Worm (Caenorhabditis elegans) whole organism, late embryonic: ENCODE data around the gene F56D3.1.
"Not testable (repeated sequence)": the region's sequence is repeated elsewhere in the genome, so short reads cannot be mapped to it uniquely, and the experiment has no call there.

Experiments used
- C38D4.7 ChIP-seq: fragments of 200-800 bp; sonication (Bioruptor generic); optimal IDR thresholded peaks from 2 replicates; lab custom pipeline; 2018; ENCODE audit warnings: mild to moderate bottlenecking, missing genetic modification characterization, moderate library complexity, missing compliant biosample characterization
- K02D7.2 ChIP-seq: sonication (generic microtip); optimal IDR thresholded peaks from 2 replicates; lab custom pipeline; 2017; ENCODE audit warnings: mild to moderate bottlenecking, missing genetic modification characterization, missing compliant biosample characterization
- T23F11.4 ChIP-seq: fragments of 200-800 bp; sonication (Bioruptor generic); optimal IDR thresholded peaks from 2 replicates; lab custom pipeline; 2018; ENCODE audit warnings: mild to moderate bottlenecking, missing genetic modification characterization, missing compliant biosample characterization
- ceh-19 ChIP-seq: fragments of 200-800 bp; sonication (Bioruptor generic); optimal IDR thresholded peaks from 2 replicates; lab custom pipeline; 2018; ENCODE audit warnings: mild to moderate bottlenecking, missing genetic modification characterization, missing compliant biosample characterization
- ceh-24 ChIP-seq: sonication (generic microtip); optimal IDR thresholded peaks from 2 replicates; lab custom pipeline; 2016; ENCODE audit warnings: mild to moderate bottlenecking, missing genetic modification characterization, missing compliant biosample characterization
- ceh-31 ChIP-seq: sonication (generic microtip); optimal IDR thresholded peaks from 2 replicates; lab custom pipeline; 2016; ENCODE audit warnings: missing genetic modification characterization, missing compliant biosample characterization
- ceh-34 ChIP-seq: sonication (generic microtip); optimal IDR thresholded peaks from 2 replicates; lab custom pipeline; 2016; ENCODE audit warnings: mild to moderate bottlenecking, missing genetic modification characterization, missing compliant biosample characterization
- ceh-48 ChIP-seq: sonication (generic microtip); optimal IDR thresholded peaks from 2 replicates; lab custom pipeline; 2016; ENCODE audit warnings: missing genetic modification characterization, inconsistent platforms, missing compliant biosample characterization
- dmd-4 ChIP-seq: sonication (generic microtip); optimal IDR thresholded peaks from 2 replicates; lab custom pipeline; 2016; ENCODE audit warnings: borderline replicate concordance, missing genetic modification characterization, missing compliant biosample characterization
- dve-1 ChIP-seq: sonication (generic microtip); optimal IDR thresholded peaks from 2 replicates; lab custom pipeline; 2017; ENCODE audit warnings: antibody characterized with exemption, mild to moderate bottlenecking, missing genetic modification characterization, missing compliant biosample characterization
- elt-2 ChIP-seq: sonication (generic microtip); optimal IDR thresholded peaks from 2 replicates; lab custom pipeline; 2016; ENCODE audit warnings: missing genetic modification reagents, missing genetic modification characterization, missing compliant biosample characterization
- elt-4 ChIP-seq: sonication (generic microtip); optimal IDR thresholded peaks from 2 replicates; lab custom pipeline; 2016; ENCODE audit warnings: missing genetic modification characterization, missing compliant biosample characterization
- ets-4 ChIP-seq: sonication (generic microtip); optimal IDR thresholded peaks from 2 replicates; lab custom pipeline; 2016; ENCODE audit warnings: missing genetic modification characterization, missing compliant biosample characterization
- fax-1 ChIP-seq: sonication (generic microtip); optimal IDR thresholded peaks from 2 replicates; lab custom pipeline; 2016; ENCODE audit warnings: missing genotype, missing genetic modification characterization, missing compliant biosample characterization
- fkh-10 ChIP-seq: fragments of 150-350 bp; optimal IDR thresholded peaks from 2 replicates; lab custom pipeline; 2014; ENCODE audit warnings: missing biosample characterization, missing genetic modification reagents, missing genetic modification characterization
- mec-3 ChIP-seq: sonication (generic microtip); optimal IDR thresholded peaks from 2 replicates; lab custom pipeline; 2016; ENCODE audit warnings: borderline replicate concordance, missing genetic modification characterization, missing compliant biosample characterization
- nfya-1 ChIP-seq: sonication (generic microtip); optimal IDR thresholded peaks from 2 replicates; lab custom pipeline; 2017; ENCODE audit warnings: missing genetic modification characterization, mild to moderate bottlenecking, missing compliant biosample characterization, antibody characterized with exemption, moderate library complexity
- nhr-232 ChIP-seq: sonication (generic microtip); optimal IDR thresholded peaks from 2 replicates; lab custom pipeline; 2016; ENCODE audit warnings: missing genetic modification characterization, missing compliant biosample characterization
- pat-9 ChIP-seq: fragments of 200-800 bp; sonication (Bioruptor generic); optimal IDR thresholded peaks from 2 replicates; lab custom pipeline; 2018; ENCODE audit warnings: mild to moderate bottlenecking, missing genetic modification characterization, moderate library complexity, missing compliant biosample characterization
- pqm-1 ChIP-seq: sonication (generic microtip); optimal IDR thresholded peaks from 2 replicates; lab custom pipeline; 2016; ENCODE audit warnings: missing genetic modification characterization, missing compliant biosample characterization
- ref-2 ChIP-seq: sonication (generic microtip); optimal IDR thresholded peaks from 2 replicates; lab custom pipeline; 2016; ENCODE audit warnings: missing genetic modification characterization, missing compliant biosample characterization
- sdc-2 ChIP-seq: sonication (generic microtip); optimal IDR thresholded peaks from 2 replicates; lab custom pipeline; 2016; ENCODE audit warnings: missing genotype, missing genetic modification characterization, missing compliant biosample characterization
- sox-2 ChIP-seq: fragments of 200-800 bp; sonication (Bioruptor generic); IDR thresholded peaks from 2 replicates; pipeline ENCODE4 v1.3.6; 2022; ENCODE audit warnings: missing genetic modification reagents, missing genetic modification characterization, missing compliant biosample characterization
- tbx-2 ChIP-seq: sonication (generic microtip); optimal IDR thresholded peaks from 2 replicates; lab custom pipeline; 2016; ENCODE audit warnings: missing genetic modification characterization, missing compliant biosample characterization
- unc-3 ChIP-seq, 2 experiments: fragments of 200-800 bp in 1 of 2; sonication (Bioruptor generic) in 1 of 2; sonication (generic microtip) in 1 of 2; conservative IDR thresholded peaks in 1 of 2; optimal IDR thresholded peaks in 1 of 2; 2 replicates each; pipeline versions ENCODE4 v1.3.6 to Lab custom; 2016 to 2022; ENCODE audit warnings: missing compliant biosample characterization in 2 of 2, missing genetic modification characterization in 2 of 2, missing genetic modification reagents in 1 of 2
- unc-42 ChIP-seq: sonication (generic microtip); optimal IDR thresholded peaks from 2 replicates; lab custom pipeline; 2016; ENCODE audit warnings: missing genotype, missing genetic modification characterization, missing compliant biosample characterization
- unc-55 ChIP-seq: sonication (generic microtip); optimal IDR thresholded peaks from 2 replicates; lab custom pipeline; 2017; ENCODE audit warnings: missing biosample characterization, missing genetic modification reagents, missing genetic modification characterization

Gene F56D3.1

ce11 chrII:4133332-4133731 lies 12.8 kb upstream of the F56D3.1 start:
- TF ChIP-seq ceh-24 (tag; lab: Kevin White, UChicago) (no peak), fkh-10 (GFP tag; lab: Kevin White, UChicago) (peak; percentile 69), unc-42 (tag; lab: Kevin White, UChicago) (peak; percentile 95), ets-4 (tag; lab: Kevin White, UChicago) (no peak)

ce11 chrII:4134688-4135087 lies 11.5 kb upstream of the F56D3.1 start:
- no peak for TF ChIP-seq elt-4
- peak; percentile 47 for TF ChIP-seq ceh-31
- peak; percentile 32 for TF ChIP-seq unc-42 (tag; lab: Kevin White, UChicago)
- TF ChIP-seq ceh-34 (tag; lab: Kevin White, UChicago) = peak; percentile 25
- TF ChIP-seq nfya-1 (tag; lab: Kevin White, UChicago) = peak; percentile 50

- not testable (repeated sequence) for TF ChIP-seq ceh-48, dve-1, ceh-24 (tag; lab: Kevin White, UChicago)
- TF ChIP-seq, all 69 proteins: peak for 0; not testable (repeated sequence) for 69
These were observed 10.9 kb upstream of the F56D3.1 start, which contains the start of gene ast-1 for ce11 chrII:4135259-4135658. ast-1 (minus strand) TSS chrII:4135359.

ce11 chrII:4150211-4150610 lies 4.1 kb downstream of the F56D3.1 start:
- no peak for TF ChIP-seq pqm-1 (tag; lab: Kevin White, UChicago)
- TF ChIP-seq dve-1 (tag; lab: Kevin White, UChicago) = no peak
- no peak for TF ChIP-seq elt-2
- TF ChIP-seq pat-9 = no peak
- no peak for TF ChIP-seq unc-3 (GFP tag; conservative IDR thresholded peaks at IDR 0.05; lab: Robert Waterston, UW)
- no peak for TF ChIP-seq unc-3 (tag; optimal IDR thresholded peaks at IDR 0.05; lab: Kevin White, UChicago)
- TF ChIP-seq C38D4.7 (GFP tag; lab: Kevin White, UChicago) = no peak
- no peak for TF ChIP-seq K02D7.2 (tag; lab: Kevin White, UChicago)
- TF ChIP-seq, all 69 proteins: peak for 0

- peak; percentile 14 for TF ChIP-seq ref-2 (tag; lab: Kevin White, UChicago)
- no peak for TF ChIP-seq unc-55 (GFP tag; lab: Kevin White, UChicago)
- peak; percentile 24 for TF ChIP-seq mec-3 (tag; lab: Kevin White, UChicago)
- TF ChIP-seq nfya-1 (tag; lab: Kevin White, UChicago) = peak; percentile 16
- peak; percentile 16 for TF ChIP-seq ceh-31
These were observed 5.5 kb downstream of the F56D3.1 start for ce11 chrII:4151499-4152132.

ce11 chrII:4152864-4153263 lies 6.7 kb downstream of the F56D3.1 start:
- TF ChIP-seq dve-1 (tag; lab: Kevin White, UChicago) (no peak), sdc-2 (tag; lab: Kevin White, UChicago) (no peak), mec-3 (tag; lab: Kevin White, UChicago) (no peak), ref-2 (tag; lab: Kevin White, UChicago) (no peak), ceh-19 (no peak), ceh-48 (tag; lab: Kevin White, UChicago) (no peak), fax-1 (tag; lab: Kevin White, UChicago) (no peak), dmd-4 (no peak), sox-2 (no peak), tbx-2 (tag; lab: Kevin White, UChicago) (no peak), C38D4.7 (GFP tag; lab: Kevin White, UChicago) (no peak), unc-42 (tag; lab: Kevin White, UChicago) (no peak), fkh-10 (GFP tag; lab: Kevin White, UChicago) (no peak), ceh-24 (tag; lab: Kevin White, UChicago) (no peak), ceh-34 (tag; lab: Kevin White, UChicago) (no peak), T23F11.4 (GFP tag; lab: Kevin White, UChicago) (no peak), ets-4 (tag; lab: Kevin White, UChicago) (no peak), nhr-232 (tag; lab: Kevin White, UChicago) (no peak)
